Worm (Caenorhabditis elegans) whole organism, mixed stage, embryonic: ENCODE data around the gene btb-18.
"Not testable (repeated sequence)": the region's sequence is repeated elsewhere in the genome, so short reads cannot be mapped to it uniquely, and the experiment has no call there.

Experiments
- M03D4.4 ChIP-seq: sonication (generic microtip); optimal IDR thresholded peaks from 2 replicates; lab custom pipeline; 2017; ENCODE audit warnings: mild to moderate bottlenecking, missing genetic modification characterization, missing compliant biosample characterization
- blmp-1 ChIP-seq: fragments of 150-350 bp; optimal IDR thresholded peaks from 2 replicates; lab custom pipeline; 2014; ENCODE audit warnings: missing biosample characterization, missing genetic modification characterization
- ceh-43 ChIP-seq: fragments of 200-800 bp; sonication (Bioruptor generic); optimal IDR thresholded peaks from 2 replicates; lab custom pipeline; 2018; ENCODE audit warnings: mild to moderate bottlenecking, missing genetic modification characterization, moderate library complexity, missing compliant biosample characterization
- ceh-83 ChIP-seq: fragments of 200-800 bp; sonication (Bioruptor generic); optimal IDR thresholded peaks from 2 replicates; lab custom pipeline; 2018; ENCODE audit warnings: mild to moderate bottlenecking, missing genetic modification characterization, missing compliant biosample characterization
- ces-1 ChIP-seq: fragments of 150-350 bp; optimal IDR thresholded peaks from 2 replicates; lab custom pipeline; 2014; ENCODE audit warnings: missing biosample characterization, missing genetic modification reagents, missing genetic modification characterization
- elt-1 ChIP-seq: sonication (generic microtip); optimal IDR thresholded peaks from 2 replicates; lab custom pipeline; 2017; ENCODE audit warnings: missing genetic modification characterization, mild to moderate bottlenecking, missing compliant biosample characterization, antibody characterized with exemption, moderate library complexity, borderline replicate concordance; ENCODE audit not compliant: insufficient read depth
- nhr-12 ChIP-seq: fragments of 150-350 bp; optimal IDR thresholded peaks from 2 replicates; lab custom pipeline; 2014; ENCODE audit warnings: missing biosample characterization, missing genetic modification characterization
- nhr-2 ChIP-seq: fragments of 150-350 bp; optimal IDR thresholded peaks from 2 replicates; lab custom pipeline; 2014; ENCODE audit warnings: missing biosample characterization, missing genetic modification characterization
- nhr-76 ChIP-seq: sonication (generic microtip); optimal IDR thresholded peaks from 2 replicates; lab custom pipeline; 2017; ENCODE audit warnings: missing biosample characterization, missing genetic modification characterization
- pha-4 ChIP-seq: fragments of 150-350 bp; optimal IDR thresholded peaks from 2 replicates; lab custom pipeline; 2018; ENCODE audit warnings: missing biosample characterization, missing genetic modification reagents, missing genetic modification characterization
- snpc-4 ChIP-seq: fragments of 150-350 bp; optimal IDR thresholded peaks from 2 replicates; lab custom pipeline; 2014; ENCODE audit warnings: missing biosample characterization, missing genetic modification characterization
- unc-39 ChIP-seq: fragments of 150-350 bp; optimal IDR thresholded peaks from 2 replicates; lab custom pipeline; 2014; ENCODE audit warnings: missing biosample characterization, missing genetic modification characterization
- unc-62 ChIP-seq: fragments of 150-350 bp; optimal IDR thresholded peaks from 2 replicates; lab custom pipeline; 2014; ENCODE audit warnings: missing biosample characterization, missing genetic modification reagents, missing genetic modification characterization
- ztf-11 ChIP-seq: fragments of 150-350 bp; optimal IDR thresholded peaks from 2 replicates; lab custom pipeline; 2014; ENCODE audit warnings: missing biosample characterization, missing genetic modification characterization

DNA sequence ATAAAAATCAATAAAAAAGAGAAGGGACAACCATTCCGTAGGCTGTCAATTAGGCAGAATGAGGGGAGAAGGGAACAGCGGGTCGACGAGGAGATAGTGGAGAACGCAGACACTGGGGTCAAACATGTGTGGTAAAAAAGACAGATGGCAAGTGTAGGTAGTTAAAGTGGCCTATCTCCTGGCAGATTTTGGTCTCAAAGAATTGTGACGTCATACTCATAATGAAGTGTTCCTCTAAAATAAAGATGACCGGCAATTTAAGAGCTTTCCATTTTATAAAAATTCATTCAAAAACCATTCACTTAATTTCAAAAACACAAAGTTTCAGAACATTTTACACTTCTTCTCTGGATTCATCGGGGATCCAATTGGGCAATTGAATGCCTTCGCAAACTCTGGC, 11.9 kb downstream of the btb-18 start:
- not testable (repeated sequence) for TF ChIP-seq nhr-12 (tag; lab: Kevin White, UChicago); ztf-11 (tag; lab: Kevin White, UChicago); nhr-76 (tag; lab: Kevin White, UChicago); ceh-83 (GFP tag; lab: Kevin White, UChicago); unc-62 (GFP tag; lab: Kevin White, UChicago); unc-39 (tag; lab: Kevin White, UChicago); ceh-43 (GFP tag; lab: Kevin White, UChicago); elt-1 (tag; lab: Kevin White, UChicago); snpc-4 (tag; lab: Kevin White, UChicago); nhr-2 (tag; lab: Kevin White, UChicago); pha-4 (tag; lab: Kevin White, UChicago); blmp-1 (tag; lab: Kevin White, UChicago); ces-1 (GFP tag; lab: Kevin White, UChicago); M03D4.4
